Worm (Caenorhabditis elegans) whole organism, young adult: Measurements from ENCODE around the gene T26C5.3.

ENCODE experiments used
- F23B12.7 ChIP-seq: sonication (generic microtip); optimal IDR thresholded peaks from 2 replicates; lab custom pipeline; 2017; ENCODE audit warnings: missing genetic modification characterization, mild to moderate bottlenecking, missing compliant biosample characterization, antibody characterized with exemption, moderate library complexity; ENCODE audit not compliant: insufficient read depth
- K11D2.4 ChIP-seq: fragments of 200-800 bp; sonication (Bioruptor generic); IDR thresholded peaks from 2 replicates; pipeline ENCODE4 v1.3.6; 2022; ENCODE audit warnings: missing genetic modification reagents, missing genetic modification characterization, missing compliant biosample characterization
- ZK185.1 ChIP-seq: sonication (generic microtip); optimal IDR thresholded peaks from 2 replicates; lab custom pipeline; 2016; ENCODE audit warnings: mild to moderate bottlenecking, missing genetic modification characterization, missing compliant biosample characterization; ENCODE audit not compliant: poor library complexity, severe bottlenecking
- rec-8 ChIP-seq, 2 experiments: sonication (generic microtip); optimal IDR thresholded peaks; 2 replicates each; lab custom pipeline; 2016; ENCODE audit warnings: mild to moderate bottlenecking in 2 of 2, missing genetic modification characterization in 2 of 2, missing genetic modification reagents in 2 of 2, missing genotype in 2 of 2, missing biosample characterization in 1 of 2, missing compliant biosample characterization in 1 of 2, moderate library complexity in 1 of 2
- ztf-22 ChIP-seq: fragments of 200-800 bp; sonication (Bioruptor generic); optimal IDR thresholded peaks from 2 replicates; lab custom pipeline; 2018; ENCODE audit warnings: mild to moderate bottlenecking, missing genetic modification characterization, moderate library complexity, missing compliant biosample characterization

DNA sequence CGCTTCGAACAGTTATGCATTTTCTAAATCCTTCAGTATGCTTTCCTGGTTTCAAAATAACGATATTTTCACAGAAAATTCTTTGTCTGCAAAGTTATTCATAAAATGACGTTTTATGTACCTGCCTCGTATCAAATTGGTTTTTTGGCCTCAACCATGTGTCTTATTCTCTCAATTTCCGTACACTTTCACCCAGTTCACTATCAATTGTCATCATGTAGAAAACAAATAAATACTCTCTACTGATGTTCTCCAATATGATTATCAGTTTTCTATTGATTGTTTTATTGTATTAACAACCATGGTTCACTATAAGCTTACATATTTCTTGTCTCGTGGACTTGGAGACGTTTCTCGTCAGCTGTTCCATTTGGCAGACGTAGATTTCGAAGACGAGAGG is 5.1 kb upstream of the T26C5.3 start, which contains the start of gene gst-13:
- TF ChIP-seq K11D2.4 (no peak), rec-8 (tag; optimal IDR thresholded peaks at IDR 0.05; lab: Kevin White, UChicago) (no peak), ztf-22 (no peak), F23B12.7 (tag; lab: Kevin White, UChicago) (no peak), ZK185.1 (no peak)
